Worm (Caenorhabditis elegans) whole organism, L4 larva: ENCODE results near the gene cnc-2.

Experiments used
- R02D3.7 ChIP-seq: fragments of 150-350 bp; sonication (generic microtip); optimal IDR thresholded peaks from 3 replicates; lab custom pipeline; 2014; ENCODE audit warnings: missing biosample characterization, missing genetic modification characterization
- ZK337.2 ChIP-seq: fragments of 200-800 bp; sonication (Bioruptor generic); IDR thresholded peaks from 2 replicates; pipeline ENCODE4 v1.3.6; 2022; ENCODE audit warnings: missing genetic modification reagents, missing genetic modification characterization, missing compliant biosample characterization
- ama-1 ChIP-seq: fragments of 150-350 bp; optimal IDR thresholded peaks from 2 replicates; lab custom pipeline; 2014; ENCODE audit warnings: inconsistent platforms, mixed read lengths
- fos-1 ChIP-seq: fragments of 150-350 bp; optimal IDR thresholded peaks from 2 replicates; lab custom pipeline; 2014; ENCODE audit warnings: missing biosample characterization, missing genetic modification characterization
- lin-15B ChIP-seq: fragments of 150-350 bp; sonication (generic microtip); optimal IDR thresholded peaks from 3 replicates; lab custom pipeline; 2014; ENCODE audit warnings: missing biosample characterization, missing genetic modification characterization
- nhr-111 ChIP-seq: fragments of 200-800 bp; sonication (Bioruptor generic); optimal IDR thresholded peaks from 2 replicates; lab custom pipeline; 2018; ENCODE audit warnings: mild to moderate bottlenecking, missing genetic modification characterization, missing compliant biosample characterization
- nhr-237 ChIP-seq: sonication (generic microtip); optimal IDR thresholded peaks from 2 replicates; lab custom pipeline; 2017; ENCODE audit warnings: missing biosample characterization, missing genetic modification characterization
- nhr-76 ChIP-seq: fragments of 150-350 bp; optimal IDR thresholded peaks from 2 replicates; lab custom pipeline; 2014; ENCODE audit warnings: missing biosample characterization, missing genetic modification characterization
- nhr-77 ChIP-seq: fragments of 150-350 bp; optimal IDR thresholded peaks from 2 replicates; lab custom pipeline; 2014; ENCODE audit warnings: missing biosample characterization, missing genetic modification characterization
- unc-62 ChIP-seq, 3 experiments: fragments of 150-350 bp in 1 of 3; sonication (generic microtip); optimal IDR thresholded peaks in 2 of 3; peaks in 1 of 3; 1 replicate in 1 of 3; 2 replicates in 2 of 3; lab custom pipeline; 2014 to 2017; ENCODE audit warnings: missing biosample characterization in 3 of 3, missing genetic modification characterization in 3 of 3, missing genetic modification reagents in 3 of 3, missing genotype in 1 of 3

- TF ChIP-seq ama-1 (lab: Kevin White, UChicago) (no peak), nhr-237 (no peak), nhr-77 (no peak), ZK337.2 (GFP tag; lab: Robert Waterston, UW) (no peak), fos-1 (tag; lab: Kevin White, UChicago) (no peak), R02D3.7 (tag; lab: Kevin White, UChicago) (no peak), nhr-76 (tag; lab: Kevin White, UChicago) (no peak), lin-15B (tag; lab: Kevin White, UChicago) (no peak), unc-62 (GFP tag; optimal IDR thresholded peaks at IDR 0.05 in 1 of 2; lab: Kevin White, UChicago) (no peak), unc-62 (tag; optimal IDR thresholded peaks at IDR 0.05; lab: Kevin White, UChicago) (no peak), nhr-111 (GFP tag; lab: Kevin White, UChicago) (no peak)
Observed at ce11 chrV:1494469-1494868, 44.5 kb upstream of the cnc-2 start, which contains the start of gene spig-7.
